Fruit fly (Drosophila melanogaster): Measurements from ENCODE around the gene D2hgdh.

D2hgdh gene

DNA sequence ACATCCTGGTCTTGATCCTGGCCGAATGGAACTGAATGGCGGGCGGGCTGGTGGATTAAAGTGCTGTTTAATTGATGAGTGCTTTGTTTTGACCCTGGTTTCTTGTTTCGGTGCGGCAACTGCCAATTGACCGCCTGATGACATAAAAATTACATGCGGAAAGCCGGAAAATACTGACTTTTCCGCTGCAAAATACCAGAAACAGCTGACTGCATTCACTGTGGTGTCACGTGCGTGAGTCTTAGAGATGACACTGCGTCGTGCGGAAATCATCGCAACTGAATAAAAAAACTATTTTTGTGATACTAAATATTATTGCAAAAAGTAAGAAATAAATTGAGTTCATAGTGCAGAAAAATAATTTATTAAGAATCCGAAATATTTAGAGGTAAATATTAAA is 8.2 kb downstream of the D2hgdh start, which contains the start of gene bcn92 (continued):
- no peak for TF ChIP-seq gsb-n (tag; optimal IDR thresholded peaks at IDR 0.05)
- peak; percentile 24 for TF ChIP-seq CG3281 (GFP tag; optimal IDR thresholded peaks at IDR 0.05)
- TF ChIP-seq corto (GFP tag; optimal IDR thresholded peaks at IDR 0.05): no peak
- TF ChIP-seq jumu (GFP tag; optimal IDR thresholded peaks at IDR 0.05): peak; percentile 50
- TF ChIP-seq Kr (GFP tag; optimal IDR thresholded peaks at IDR 0.05): no peak
- peak; percentile 45 for TF ChIP-seq HmgZ (tag; optimal IDR thresholded peaks at IDR 0.05)
- TF ChIP-seq MESR4 (GFP tag; optimal IDR thresholded peaks at IDR 0.05): peak; percentile 53
- peak; percentile 25 for TF ChIP-seq CG1602 (GFP tag; optimal IDR thresholded peaks at IDR 0.05)
- TF ChIP-seq CG7786 (GFP tag; optimal IDR thresholded peaks at IDR 0.05): peak; percentile 33
- TF ChIP-seq Abd-B (GFP tag; optimal IDR thresholded peaks at IDR 0.05): peak; percentile 7
- no peak for TF ChIP-seq CG3065 (GFP tag; optimal IDR thresholded peaks at IDR 0.05)
- TF ChIP-seq CG13894 (tag; optimal IDR thresholded peaks at IDR 0.05): no peak
- peak; percentile 30 for TF ChIP-seq her (GFP tag; optimal IDR thresholded peaks at IDR 0.05)
- TF ChIP-seq Dp (GFP tag; optimal IDR thresholded peaks at IDR 0.05): peak; percentile 10
- TF ChIP-seq Fer2 (tag; optimal IDR thresholded peaks at IDR 0.05): no peak
- no peak for TF ChIP-seq CG7372 (GFP tag; IDR thresholded peaks at IDR 0.05)
- peak; percentile 52 for TF ChIP-seq tin (GFP tag; optimal IDR thresholded peaks at IDR 0.05)
- TF ChIP-seq bigmax (GFP tag; optimal IDR thresholded peaks at IDR 0.05): no peak
- peak; percentile 54 for TF ChIP-seq mam (GFP tag; optimal IDR thresholded peaks at IDR 0.05)
- no peak for TF ChIP-seq CG7271 (tag; optimal IDR thresholded peaks at IDR 0.05)
- TF ChIP-seq z (GFP tag; IDR thresholded peaks at IDR 0.05): no peak
- peak; percentile 84 for TF ChIP-seq sens (GFP tag)
- TF ChIP-seq Bdp1 (GFP tag; optimal IDR thresholded peaks at IDR 0.05): no peak
- no peak for TF ChIP-seq hkb (optimal IDR thresholded peaks at IDR 0.05)
- no peak for TF ChIP-seq hkb (GFP tag; IDR thresholded peaks at IDR 0.05)
- TF ChIP-seq CG18599 (GFP tag; optimal IDR thresholded peaks at IDR 0.05): peak; percentile 18
- TF ChIP-seq pita (GFP tag; optimal IDR thresholded peaks at IDR 0.05): no peak
- peak; percentile 37 for TF ChIP-seq sd (tag; optimal IDR thresholded peaks at IDR 0.05)
- peak; percentile 82 for TF ChIP-seq CG7963 (GFP tag; IDR thresholded peaks at IDR 0.05; ENCODE audit: partially characterized antibody)
- 0 out of 2 replicates have a peak, but pooled peaks have one; percentile 13 for TF ChIP-seq Adf1 (GFP tag; IDR thresholded peaks at IDR 0.05)
- TF ChIP-seq Deaf1 (tag; optimal IDR thresholded peaks at IDR 0.05): no peak
- TF ChIP-seq CG16815 (GFP tag; optimal IDR thresholded peaks at IDR 0.05): no peak
- TF ChIP-seq CG11093 (GFP tag; IDR thresholded peaks at IDR 0.05): no peak
- no peak for TF ChIP-seq prd (optimal IDR thresholded peaks at IDR 0.05)
- peak; percentile 49; the same call in 1 of the 3 replicates for TF ChIP-seq prd (GFP tag; IDR thresholded peaks at IDR 0.05)
- no peak for TF ChIP-seq gt (GFP tag; IDR thresholded peaks at IDR 0.05)
- no peak for TF ChIP-seq tio (GFP tag; optimal IDR thresholded peaks at IDR 0.05)
- TF ChIP-seq Ada2b (GFP tag; IDR thresholded peaks at IDR 0.05): peak; percentile 40; the same call in 1 of the 2 replicates
- TF ChIP-seq CG2678 (tag; optimal IDR thresholded peaks at IDR 0.05): peak; percentile 42
- no peak for TF ChIP-seq Poxn (GFP tag; IDR thresholded peaks at IDR 0.05)
- TF ChIP-seq C15 (GFP tag; IDR thresholded peaks at IDR 0.05): no peak
- no peak for TF ChIP-seq CG15479 (GFP tag; optimal IDR thresholded peaks at IDR 0.05)
- peak; percentile 65 for TF ChIP-seq CG2120 (GFP tag; optimal IDR thresholded peaks at IDR 0.05)
- TF ChIP-seq CG13624 (GFP tag; optimal IDR thresholded peaks at IDR 0.05): peak; percentile 58
- no peak for TF ChIP-seq wek (GFP tag; optimal IDR thresholded peaks at IDR 0.05)
- peak; percentile 35 for TF ChIP-seq Side (GFP tag; optimal IDR thresholded peaks at IDR 0.05)
- TF ChIP-seq CG6791 (GFP tag; IDR thresholded peaks at IDR 0.05; ENCODE audit: partially characterized antibody): peak; percentile 95
- TF ChIP-seq yki (optimal IDR thresholded peaks at IDR 0.05): no peak
- peak; percentile 19 for TF ChIP-seq CG18262 (tag; optimal IDR thresholded peaks at IDR 0.05)
- no peak; the same call in 2 of the 3 replicates for TF ChIP-seq zfh1 (GFP tag; IDR thresholded peaks at IDR 0.05)
- peak; percentile 45 for TF ChIP-seq Myb (GFP tag; optimal IDR thresholded peaks at IDR 0.05)
- TF ChIP-seq al (GFP tag; IDR thresholded peaks at IDR 0.05): 0 out of 2 replicates have a peak, but pooled peaks have one; percentile 6
- TF ChIP-seq CG32532 (GFP tag; IDR thresholded peaks at IDR 0.05): peak; percentile 61
